Worm (Caenorhabditis elegans): Measurements from ENCODE around the gene B0336.13.

DNA sequence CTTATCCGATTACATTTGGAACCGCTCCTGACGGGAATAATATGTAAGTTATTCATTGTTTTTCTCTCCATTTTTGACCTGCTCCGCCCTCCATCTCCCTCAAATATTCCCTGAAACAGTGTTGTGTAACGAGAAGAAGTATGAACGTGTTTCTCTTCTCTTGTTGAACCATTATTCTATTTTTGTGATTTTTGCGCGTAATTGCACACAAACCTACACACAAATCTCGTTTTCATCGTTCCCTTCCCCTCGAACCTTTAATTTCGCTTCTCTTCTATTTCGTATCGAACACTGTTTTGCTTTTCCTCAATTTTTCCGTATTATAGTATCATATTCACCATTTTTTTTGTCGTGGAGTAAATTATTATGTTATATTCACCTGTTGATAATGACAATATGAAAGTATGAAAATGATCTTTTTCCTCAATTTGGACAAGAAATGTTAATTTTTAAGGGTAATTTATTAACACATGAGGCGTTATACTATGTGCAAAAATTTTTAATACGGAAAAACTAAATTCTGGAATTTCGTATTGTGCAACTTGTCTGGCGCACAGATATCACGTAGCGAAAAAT, 23.4 kb downstream of the B0336.13 start:
- no peak for TF ChIP-seq him-1 (tag; optimal IDR thresholded peaks at IDR 0.05)
- no peak for TF ChIP-seq dao-5 (tag; optimal IDR thresholded peaks at IDR 0.05)
- no peak for TF ChIP-seq W03F9.2 (tag; optimal IDR thresholded peaks at IDR 0.05)
